Worm (Caenorhabditis elegans) whole organism, dauer: ENCODE data around the gene Y17G9A.2.

Source experiments
- unc-62 ChIP-seq: sonication (generic microtip); optimal IDR thresholded peaks from 2 replicates; lab custom pipeline; 2017; ENCODE audit warnings: missing biosample characterization, missing genetic modification reagents, missing genetic modification characterization

Y17G9A.2 gene

DNA sequence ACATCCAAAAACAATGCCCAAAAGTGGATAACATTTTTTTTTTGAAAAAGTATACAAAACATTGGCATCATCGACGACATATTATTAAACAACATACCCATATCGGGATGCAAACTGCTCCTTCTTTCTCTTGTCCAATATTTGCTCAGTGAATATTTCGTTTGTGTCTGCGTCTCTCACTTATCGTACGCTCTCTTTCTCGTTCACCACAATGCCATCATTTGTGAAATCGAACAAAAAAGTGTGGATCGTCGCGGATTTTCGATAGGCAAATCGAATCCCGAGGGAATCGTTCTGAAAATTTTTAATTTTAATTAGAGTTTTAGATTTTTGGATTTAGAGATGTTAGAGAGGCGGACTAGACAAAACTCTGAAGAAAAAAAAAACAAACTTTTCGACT is 9.3 kb downstream of the Y17G9A.2 start, which contains the start of gene tat-2:
Gene tat-2 (minus strand): TSS at position 101 of the 400 bp plus-strand sequence.
- TF ChIP-seq unc-62 (GFP tag; lab: Kevin White, UChicago): no peak

DNA sequence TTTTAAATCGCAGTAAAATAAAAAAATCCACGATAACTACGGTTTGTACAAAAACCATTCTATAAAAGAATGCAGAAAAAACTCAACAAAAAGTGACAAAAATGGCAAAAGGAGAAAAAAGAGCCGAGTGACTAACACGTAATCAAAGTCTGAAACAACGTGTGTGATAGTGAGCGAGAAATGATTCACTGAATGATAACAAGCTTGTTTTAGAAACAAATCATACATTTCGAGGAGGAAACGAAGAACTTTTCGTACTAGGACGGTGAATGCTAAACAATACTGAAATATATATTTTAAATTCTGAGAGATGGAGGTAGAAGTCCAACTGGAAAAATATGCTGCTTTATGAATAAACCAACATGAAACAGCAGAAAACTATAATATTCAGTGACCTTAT is 14.1 kb downstream of the Y17G9A.2 start:
- TF ChIP-seq unc-62 (GFP tag; lab: Kevin White, UChicago): no peak

DNA sequence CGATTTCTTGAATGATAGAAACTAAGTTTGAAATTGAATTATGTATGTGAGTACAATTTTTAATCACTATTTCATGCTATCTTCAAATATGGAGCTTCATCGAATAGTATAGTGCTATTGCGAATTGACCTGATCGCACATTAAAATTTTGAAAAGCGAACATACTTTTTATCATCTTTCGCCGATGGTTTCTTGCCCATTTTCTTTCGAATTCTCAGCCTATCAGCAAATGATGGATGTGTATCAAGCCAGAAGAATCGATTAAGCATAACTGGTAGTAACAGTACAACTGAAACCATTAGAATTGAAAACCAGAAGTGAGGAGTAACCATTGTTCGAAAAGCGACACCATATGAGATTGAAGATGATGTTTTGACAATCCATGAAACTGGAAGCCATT is 26.5 kb downstream of the Y17G9A.2 start:
- no peak for TF ChIP-seq unc-62 (GFP tag; lab: Kevin White, UChicago)

DNA sequence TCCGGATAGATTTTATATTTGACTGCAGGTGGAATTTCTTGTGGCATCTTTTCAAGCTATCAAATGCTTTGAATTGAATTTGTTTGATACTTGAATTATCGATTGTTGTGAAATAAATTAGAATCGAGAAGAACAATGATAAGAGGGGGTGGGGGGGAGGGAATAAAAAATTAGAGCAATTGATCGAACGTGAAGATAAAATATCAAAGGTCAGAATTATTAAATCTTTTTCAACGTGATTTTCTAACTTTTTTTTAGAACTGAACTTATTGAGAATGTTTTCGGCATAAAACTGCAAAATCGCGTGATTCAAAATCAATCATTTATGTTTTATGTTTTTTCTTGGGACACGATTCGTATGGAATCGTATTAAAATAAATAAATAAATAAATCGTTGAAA is 28.9 kb downstream of the Y17G9A.2 start, which contains the start of gene mpz-4:
Gene mpz-4 (minus strand): TSS at position 101 of the 400 bp plus-strand sequence.
- TF ChIP-seq unc-62 (GFP tag; lab: Kevin White, UChicago): no peak

DNA sequence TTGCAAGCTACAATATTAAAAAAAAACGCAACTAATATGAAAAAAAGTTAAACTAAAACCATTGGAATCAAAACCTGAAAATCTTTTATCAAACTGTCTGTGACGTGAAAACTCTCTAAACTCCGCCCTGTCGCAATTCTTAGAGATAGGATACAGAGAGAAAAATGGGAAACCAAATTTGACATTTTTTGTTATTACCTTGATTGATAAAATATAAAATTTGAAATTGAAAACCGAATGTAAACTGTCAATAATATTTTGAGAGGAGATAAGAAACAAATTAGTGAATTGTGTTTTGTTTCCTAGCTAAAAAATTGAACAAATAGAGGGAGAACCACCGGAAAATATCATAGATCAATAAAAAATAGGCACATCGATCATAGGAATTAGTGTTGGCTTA is 34.3 kb downstream of the Y17G9A.2 start:
- TF ChIP-seq unc-62 (GFP tag; lab: Kevin White, UChicago): no peak

DNA sequence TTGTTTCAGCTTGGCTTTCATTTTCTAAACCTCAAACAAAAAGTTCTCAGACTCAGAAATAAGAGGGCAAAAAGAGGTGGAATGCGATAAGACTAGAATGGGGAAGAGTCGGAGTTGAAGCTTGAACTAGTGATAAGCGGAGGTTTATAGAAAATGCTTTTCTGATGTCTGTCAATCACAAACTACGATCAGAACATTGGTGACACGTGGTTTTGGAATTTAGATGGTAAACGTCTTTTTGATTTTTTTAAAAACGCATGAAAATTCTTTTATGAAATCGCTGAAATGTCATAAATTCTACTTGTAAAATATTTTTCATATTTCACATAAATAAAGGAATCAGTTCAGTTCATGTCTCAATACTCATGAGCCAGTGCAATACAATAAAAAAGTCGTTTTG is 35.0 kb downstream of the Y17G9A.2 start, which contains the start of gene H06H21.8:
Gene H06H21.8 (minus strand): TSS at position 78 of the 400 bp plus-strand sequence.
- TF ChIP-seq unc-62 (GFP tag; lab: Kevin White, UChicago): no peak

DNA sequence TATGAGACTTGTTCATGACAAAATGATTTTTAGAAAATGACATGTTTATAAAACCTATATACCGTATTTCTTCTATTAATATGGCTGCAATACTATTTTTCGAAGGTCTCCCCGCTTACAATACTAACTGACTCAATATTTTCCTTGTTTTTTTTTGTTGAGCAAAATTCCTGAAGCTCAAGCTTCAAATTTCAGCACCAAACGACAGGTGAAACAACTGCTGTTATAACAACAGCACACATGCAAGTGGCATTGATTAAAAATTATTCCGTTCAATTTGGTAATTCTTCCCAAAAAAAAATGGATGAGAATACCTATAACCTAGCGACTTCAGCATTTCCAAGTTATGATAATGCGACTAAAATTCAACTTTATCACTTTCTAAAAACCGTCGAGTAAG is 41.9 kb downstream of the Y17G9A.2 start, which contains the start of gene srw-94:
Gene srw-94 (plus strand): TSS at position 301 of the 400 bp plus-strand sequence.
- TF ChIP-seq unc-62 (GFP tag; lab: Kevin White, UChicago): no peak

DNA sequence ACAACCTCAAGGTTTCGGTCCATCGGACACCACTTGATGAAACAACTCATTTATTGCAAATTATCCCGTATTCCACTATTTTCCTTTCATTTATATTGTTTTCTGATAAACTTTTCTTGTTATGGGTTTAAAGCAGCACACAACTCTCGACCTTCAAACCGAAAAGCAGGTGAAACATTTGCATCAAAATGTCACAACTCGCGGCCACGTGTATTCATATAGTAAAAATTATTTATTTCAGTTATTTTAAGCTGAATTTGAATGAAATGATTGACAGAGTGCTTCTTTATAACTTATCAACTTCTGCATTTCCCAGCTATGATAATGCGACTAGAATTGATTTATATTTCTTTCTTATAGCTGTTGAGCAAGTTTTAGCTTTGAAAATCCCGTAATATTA is 44.2 kb downstream of the Y17G9A.2 start, which contains the start of gene srw-95:
Gene srw-95 (plus strand): TSS at position 213 of the 400 bp plus-strand sequence.
- TF ChIP-seq unc-62 (GFP tag; lab: Kevin White, UChicago): no peak

DNA sequence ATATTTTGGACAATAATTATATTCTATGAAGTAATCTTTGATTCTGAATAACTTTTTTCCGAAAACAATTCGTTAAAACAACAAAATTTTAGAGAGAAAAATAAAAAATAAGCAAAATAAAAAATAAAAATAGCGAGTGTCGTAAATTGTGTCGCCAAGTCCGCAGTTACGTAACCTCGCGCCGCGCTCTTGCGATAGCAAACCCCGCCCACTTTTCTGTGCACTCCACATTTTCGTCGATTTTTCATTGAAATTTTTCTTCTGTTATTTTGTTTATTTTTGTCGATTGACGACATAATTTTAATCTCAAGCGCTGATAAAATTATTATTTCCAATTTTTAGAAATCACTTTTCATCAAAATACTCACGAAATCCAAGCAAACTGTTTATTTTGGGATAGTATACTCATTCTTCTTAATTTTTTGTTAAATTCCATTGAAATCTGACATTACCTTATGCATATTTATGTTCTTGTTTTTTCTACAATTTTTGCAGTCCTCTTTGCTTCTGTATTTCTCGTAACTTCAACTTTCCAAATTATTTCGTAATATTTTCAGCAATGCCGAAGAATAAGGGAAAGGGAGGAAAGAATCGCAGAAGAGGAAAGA is 45.6 kb downstream of the Y17G9A.2 start, which contains the start of gene eif-1.A:
Gene eif-1.A (plus strand): TSS at position 558 of the 608 bp plus-strand sequence.
- no peak for TF ChIP-seq unc-62 (GFP tag; lab: Kevin White, UChicago)

DNA sequence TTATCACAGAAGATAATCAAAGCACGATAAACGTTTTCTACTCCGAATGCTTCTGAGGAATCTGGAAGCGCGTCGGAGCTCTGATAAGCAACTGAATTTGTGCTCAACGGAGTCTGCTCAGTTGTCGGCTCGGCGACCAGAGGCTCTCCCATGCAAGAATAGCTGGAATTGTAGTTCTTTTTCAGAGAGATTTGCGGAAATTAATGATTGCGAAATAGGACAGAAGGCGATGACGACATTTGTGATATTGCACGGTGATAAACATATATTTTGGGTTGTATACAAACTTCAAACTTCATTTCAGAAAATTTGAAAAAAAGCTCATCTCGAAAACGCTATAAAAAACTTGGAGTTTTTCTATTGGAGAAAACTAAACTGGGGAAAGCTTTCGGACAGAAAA is 46.3 kb downstream of the Y17G9A.2 start, which contains the start of gene H06H21.37:
Gene H06H21.37 (minus strand): TSS at position 162 of the 400 bp plus-strand sequence.
- no peak for TF ChIP-seq unc-62 (GFP tag; lab: Kevin White, UChicago)

DNA sequence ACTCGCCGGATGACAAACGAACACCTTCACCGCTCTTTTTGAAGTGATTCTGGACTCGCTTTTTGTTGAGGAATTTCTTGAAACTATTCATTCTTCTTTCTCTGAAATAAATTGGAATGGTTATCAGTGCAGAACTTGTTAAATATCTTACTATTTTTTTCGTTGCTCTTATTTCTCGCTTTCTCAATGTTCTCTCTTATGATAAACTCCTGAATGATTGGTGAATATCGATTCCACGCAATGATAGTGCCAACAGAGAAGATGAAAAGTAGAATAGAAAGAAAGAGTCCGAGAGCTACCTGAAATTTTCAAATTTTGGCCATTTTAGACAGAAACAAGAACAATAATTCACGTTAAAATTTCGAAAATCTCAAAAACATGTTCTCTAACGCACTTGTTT is 46.7 kb downstream of the Y17G9A.2 start, which contains the start of gene ubxn-6:
Gene ubxn-6 (minus strand): TSS at position 101 of the 400 bp plus-strand sequence.
- no peak for TF ChIP-seq unc-62 (GFP tag; lab: Kevin White, UChicago)

DNA sequence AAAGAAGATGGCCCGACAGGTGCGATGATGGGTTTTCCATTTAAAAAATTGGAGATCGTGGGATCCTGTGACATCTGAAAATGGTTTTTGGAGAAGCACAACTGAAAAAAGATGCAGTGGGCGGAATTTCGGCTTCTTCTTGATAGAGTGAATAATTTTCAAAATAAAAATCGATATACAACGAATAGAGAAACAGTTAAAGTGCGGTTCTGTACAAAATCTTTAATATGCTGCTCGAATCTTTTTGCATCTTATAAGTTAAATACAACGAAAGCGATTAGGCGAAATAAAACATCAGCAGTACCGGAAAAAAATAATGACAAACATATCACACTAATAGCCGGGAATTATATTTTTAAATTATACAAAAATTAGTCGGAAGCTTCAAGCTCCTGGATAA is 48.9 kb downstream of the Y17G9A.2 start, which contains the start of gene H06H21.11:
Gene H06H21.11 (minus strand): TSS at position 101 of the 400 bp plus-strand sequence.
- TF ChIP-seq unc-62 (GFP tag; lab: Kevin White, UChicago): no peak

DNA sequence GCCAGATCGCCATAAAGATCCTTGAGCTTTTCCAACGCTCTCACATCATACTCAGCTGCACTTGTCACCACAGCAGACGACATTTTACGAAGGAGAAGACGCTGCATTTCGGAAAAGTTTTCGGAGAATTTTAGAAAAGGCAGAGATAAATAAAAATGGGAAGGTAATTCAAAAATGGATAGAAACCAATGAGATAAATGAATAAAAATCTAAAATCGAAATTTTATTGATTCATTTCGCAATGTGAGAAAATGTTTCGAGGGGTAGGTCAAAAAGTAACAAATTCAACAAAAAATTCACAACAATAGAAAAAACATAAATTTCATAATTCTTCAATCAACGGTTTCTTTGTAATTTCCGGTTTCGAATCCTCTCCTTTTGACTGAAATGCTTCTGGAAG is 49.6 kb downstream of the Y17G9A.2 start, which contains the start of gene dpf-5:
Gene dpf-5 (minus strand): TSS at position 101 of the 400 bp plus-strand sequence.
- no peak for TF ChIP-seq unc-62 (GFP tag; lab: Kevin White, UChicago)
